Fruit fly (Drosophila melanogaster) whole organism, adult: ENCODE measurements around the gene CG9377.

Experiments used
- CG11617 ChIP-seq: fragments of 200-800 bp; sonication (Bioruptor generic); optimal IDR thresholded peaks from 2 replicates; lab custom pipeline; 2017; ENCODE audit warnings: mild to moderate bottlenecking, missing biosample characterization, missing genetic modification reagents, missing genetic modification characterization
- CG12768 ChIP-seq: fragments of 200-800 bp; sonication (Bioruptor generic); optimal IDR thresholded peaks from 2 replicates; lab custom pipeline; 2017; ENCODE audit warnings: missing biosample characterization, missing genetic modification characterization, mild to moderate bottlenecking, moderate library complexity, missing genetic modification reagents
- CG14711 ChIP-seq: fragments of 200-800 bp; sonication (Bioruptor generic); optimal IDR thresholded peaks from 2 replicates; lab custom pipeline; 2018; ENCODE audit warnings: missing biosample characterization, mild to moderate bottlenecking, missing genetic modification characterization, moderate library complexity
- CG1620 ChIP-seq: fragments of 200-800 bp; sonication (Bioruptor generic); optimal IDR thresholded peaks from 2 replicates; lab custom pipeline; 2016; ENCODE audit warnings: missing biosample characterization, missing genetic modification characterization
- CG33017 ChIP-seq: fragments of 200-800 bp; sonication (Bioruptor generic); optimal IDR thresholded peaks from 2 replicates; lab custom pipeline; 2018; ENCODE audit warnings: missing biosample characterization, mild to moderate bottlenecking, missing genetic modification characterization, moderate library complexity
- CG5204 ChIP-seq: fragments of 200-800 bp; sonication (Bioruptor generic); optimal IDR thresholded peaks from 2 replicates; lab custom pipeline; 2016; ENCODE audit warnings: missing biosample characterization, missing genetic modification characterization
- CG7045 ChIP-seq: fragments of 200-800 bp; sonication (Bioruptor generic); optimal IDR thresholded peaks from 2 replicates; lab custom pipeline; 2017; ENCODE audit warnings: missing biosample characterization, mild to moderate bottlenecking, missing genetic modification characterization
- CG7101 ChIP-seq: fragments of 200-800 bp; sonication (Bioruptor generic); optimal IDR thresholded peaks from 2 replicates; lab custom pipeline; 2018; ENCODE audit warnings: missing biosample characterization, mild to moderate bottlenecking, missing genetic modification characterization, moderate library complexity
- Clk ChIP-seq: fragments of 200-800 bp; sonication (Bioruptor generic); optimal IDR thresholded peaks from 2 replicates; lab custom pipeline; 2017; ENCODE audit warnings: missing biosample characterization, missing genetic modification characterization
- Crg-1 ChIP-seq: fragments of 200-800 bp; sonication (Bioruptor generic); optimal IDR thresholded peaks from 2 replicates; lab custom pipeline; 2016; ENCODE audit warnings: missing biosample characterization, missing genetic modification characterization
- Hr96 ChIP-seq: fragments of 200-800 bp; sonication (Bioruptor generic); optimal IDR thresholded peaks from 2 replicates; lab custom pipeline; 2016; ENCODE audit warnings: missing biosample characterization, missing genetic modification characterization
- Mnt ChIP-seq: fragments of 200-800 bp; sonication (Bioruptor generic); optimal IDR thresholded peaks from 2 replicates; lab custom pipeline; 2016; ENCODE audit warnings: missing biosample characterization, mild to moderate bottlenecking, missing genetic modification characterization
- bab1 ChIP-seq: fragments of 200-800 bp; sonication (Bioruptor generic); optimal IDR thresholded peaks from 3 replicates; lab custom pipeline; 2019; ENCODE audit warnings: missing biosample characterization, mild to moderate bottlenecking, missing genetic modification characterization, moderate library complexity
- cic ChIP-seq: fragments of 200-800 bp; sonication (Bioruptor generic); optimal IDR thresholded peaks from 2 replicates; lab custom pipeline; 2017; ENCODE audit warnings: missing biosample characterization, mild to moderate bottlenecking, missing genetic modification characterization, moderate library complexity
- cnc ChIP-seq, 2 experiments: fragments of >200 bp; optimal IDR thresholded peaks; 2 replicates each; lab custom pipeline; 2017
- kay ChIP-seq: fragments of 200-800 bp; sonication (Bioruptor generic); peaks from one replicate; lab custom pipeline; 2016; ENCODE audit warnings: missing biosample characterization, missing genetic modification characterization, borderline replicate concordance
- ovo ChIP-seq: fragments of 200-800 bp; sonication (Bioruptor generic); optimal IDR thresholded peaks from 2 replicates; lab custom pipeline; 2016; ENCODE audit warnings: missing biosample characterization, missing genetic modification characterization
- pad ChIP-seq: fragments of 200-800 bp; sonication (Bioruptor generic); optimal IDR thresholded peaks from 3 replicates; lab custom pipeline; 2017; ENCODE audit warnings: missing biosample characterization, missing genetic modification characterization, mild to moderate bottlenecking, moderate library complexity, missing genetic modification reagents
- tj ChIP-seq: fragments of 200-800 bp; sonication (Bioruptor generic); optimal IDR thresholded peaks from 3 replicates; lab custom pipeline; 2017; ENCODE audit warnings: missing biosample characterization, mild to moderate bottlenecking, missing genetic modification characterization, moderate library complexity
- toe ChIP-seq: fragments of 200-800 bp; sonication (Bioruptor generic); optimal IDR thresholded peaks from 2 replicates; lab custom pipeline; 2016; ENCODE audit warnings: missing biosample characterization, missing genetic modification characterization

CG9377 gene

dm6 chr2L:13394903-13395302, 33.5 kb upstream of the CG9377 start, which contains the start of gene RpL24:
Gene RpL24, minus strand, starts transcription at chr2L:13395131.
- TF ChIP-seq Clk, result peak; percentile 65
- TF ChIP-seq cnc (optimal IDR thresholded peaks at IDR 0.05; lab: Kevin White, UChicago), result no peak
- peak; percentile 91 for TF ChIP-seq CG12768
- TF ChIP-seq toe (GFP tag; lab: Kevin White, UChicago), result peak; percentile 85
- peak; percentile 77 for TF ChIP-seq tj (GFP tag; lab: Kevin White, UChicago)
- TF ChIP-seq CG1620 (GFP tag; lab: Kevin White, UChicago), result peak; percentile 98
- peak; percentile 95 for TF ChIP-seq ovo (GFP tag; lab: Kevin White, UChicago)
- TF ChIP-seq kay, result no peak
- peak; percentile 89 for TF ChIP-seq CG5204
- TF ChIP-seq CG11617 (GFP tag; lab: Kevin White, UChicago), result peak; percentile 97
- peak; percentile 89 for TF ChIP-seq CG7045
- TF ChIP-seq CG7101 (tag; lab: Kevin White, UChicago), result peak; percentile 96
- peak; percentile 99 for TF ChIP-seq Mnt
- TF ChIP-seq Crg-1 (GFP tag; lab: Kevin White, UChicago), result peak; percentile 98
- TF ChIP-seq CG33017 (tag; lab: Kevin White, UChicago), result peak; percentile 88
- TF ChIP-seq Hr96 (GFP tag; lab: Kevin White, UChicago), result peak; percentile 90
- TF ChIP-seq pad (GFP tag; lab: Kevin White, UChicago), result peak; percentile 87
- peak; percentile 99 for TF ChIP-seq bab1 (GFP tag; lab: Kevin White, UChicago)
- TF ChIP-seq CG14711 (tag; lab: Kevin White, UChicago), result peak; percentile 85
- peak; percentile 79 for TF ChIP-seq cic (GFP tag; lab: Kevin White, UChicago)

dm6 chr2L:13387255-13387654, 25.9 kb upstream of the CG9377 start, which contains the start of the genes Ing5 and CG7099:
Gene Ing5, minus strand, starts transcription at chr2L:13387312.
Gene CG7099, plus strand, starts transcription at chr2L:13387571.
- TF ChIP-seq CG5204, result no peak
- TF ChIP-seq kay, result peak; percentile 98
- peak; percentile 94 for TF ChIP-seq CG7045
- peak; percentile 94 for TF ChIP-seq Crg-1 (GFP tag; lab: Kevin White, UChicago)
- TF ChIP-seq Mnt, result peak; percentile 92
- peak; percentile 87 for TF ChIP-seq tj (GFP tag; lab: Kevin White, UChicago)
- peak; percentile 96 for TF ChIP-seq CG7101 (tag; lab: Kevin White, UChicago)
- peak; percentile 94 for TF ChIP-seq CG12768
- TF ChIP-seq cic (GFP tag; lab: Kevin White, UChicago), result peak; percentile 71
- peak; percentile 96 for TF ChIP-seq CG11617 (GFP tag; lab: Kevin White, UChicago)
- TF ChIP-seq CG1620 (GFP tag; lab: Kevin White, UChicago), result peak; percentile 97
- peak; percentile 93 for TF ChIP-seq CG33017 (tag; lab: Kevin White, UChicago)
- TF ChIP-seq Clk, result peak; percentile 91
- peak; percentile 89 for TF ChIP-seq Hr96 (GFP tag; lab: Kevin White, UChicago)
- TF ChIP-seq cnc (optimal IDR thresholded peaks at IDR 0.05; lab: Kevin White, UChicago), result no peak
- TF ChIP-seq pad (GFP tag; lab: Kevin White, UChicago), result peak; percentile 86
- TF ChIP-seq CG14711 (tag; lab: Kevin White, UChicago), result peak; percentile 97
- peak; percentile 99 for TF ChIP-seq bab1 (GFP tag; lab: Kevin White, UChicago)
- TF ChIP-seq ovo (GFP tag; lab: Kevin White, UChicago), result peak; percentile 92
- peak; percentile 98 for TF ChIP-seq toe (GFP tag; lab: Kevin White, UChicago)

- TF ChIP-seq CG1620 (GFP tag; lab: Kevin White, UChicago) (peak; percentile 60), CG14711 (tag; lab: Kevin White, UChicago) (peak; percentile 56), tj (GFP tag; lab: Kevin White, UChicago) (no peak), bab1 (GFP tag; lab: Kevin White, UChicago) (peak; percentile 64), CG7101 (tag; lab: Kevin White, UChicago) (peak; percentile 49), CG12768 (no peak)
Observed at dm6 chr2L:13382351-13383029, 21.1 kb upstream of the CG9377 start, which contains the start of gene loqs. Gene loqs, plus strand, starts transcription at chr2L:13382652.

- TF ChIP-seq CG14711 (tag; lab: Kevin White, UChicago) (peak; percentile 97), bab1 (GFP tag; lab: Kevin White, UChicago) (peak; percentile 83), ovo (GFP tag; lab: Kevin White, UChicago) (peak; percentile 74), CG7101 (tag; lab: Kevin White, UChicago) (peak; percentile 78), kay (no peak), Clk (peak; percentile 69), CG7045 (peak; percentile 72), Hr96 (GFP tag; lab: Kevin White, UChicago) (no peak), Crg-1 (GFP tag; lab: Kevin White, UChicago) (peak; percentile 49), CG12768 (peak; percentile 80), CG5204 (no peak), CG33017 (tag; lab: Kevin White, UChicago) (peak; percentile 70), CG1620 (GFP tag; lab: Kevin White, UChicago) (peak; percentile 82), pad (GFP tag; lab: Kevin White, UChicago) (peak; percentile 70), toe (GFP tag; lab: Kevin White, UChicago) (no peak), Mnt (peak; percentile 69), cic (GFP tag; lab: Kevin White, UChicago) (peak; percentile 35), cnc (optimal IDR thresholded peaks at IDR 0.05; lab: Kevin White, UChicago) (no peak), tj (GFP tag; lab: Kevin White, UChicago) (peak; percentile 64), CG11617 (GFP tag; lab: Kevin White, UChicago) (peak; percentile 89)
Observed at dm6 chr2L:13378488-13378964, 17.2 kb upstream of the CG9377 start, which contains the start of the genes CG9302 and beta'COP. Gene CG9302, minus strand, starts transcription at chr2L:13378538. Gene beta'COP, plus strand, starts transcription at chr2L:13378902.

dm6 chr2L:13376086-13376485, 14.7 kb upstream of the CG9377 start:
- TF ChIP-seq CG11617 (GFP tag; lab: Kevin White, UChicago) (no peak), cic (GFP tag; lab: Kevin White, UChicago) (peak; percentile 71)
